Worm (Caenorhabditis elegans) whole organism, young adult: ENCODE data around the gene rnr-1.

Experiments
- B0336.3 ChIP-seq: fragments of 200-800 bp; sonication (Bioruptor generic); IDR thresholded peaks from 2 replicates; pipeline ENCODE4 v1.3.6; 2022; ENCODE audit warnings: missing genetic modification characterization, missing compliant biosample characterization
- C17E4.6 ChIP-seq: fragments of 200-800 bp; sonication (Bioruptor generic); IDR thresholded peaks from 2 replicates; pipeline ENCODE4 v1.3.6; 2022; ENCODE audit warnings: missing genetic modification reagents, missing genetic modification characterization, missing compliant biosample characterization
- F10E7.11 ChIP-seq: sonication (generic microtip); optimal IDR thresholded peaks from 2 replicates; lab custom pipeline; 2017; ENCODE audit warnings: mild to moderate bottlenecking, missing genetic modification characterization, moderate library complexity, missing compliant biosample characterization
- F23B12.7 ChIP-seq: sonication (generic microtip); optimal IDR thresholded peaks from 2 replicates; lab custom pipeline; 2017; ENCODE audit warnings: missing genetic modification characterization, mild to moderate bottlenecking, missing compliant biosample characterization, antibody characterized with exemption, moderate library complexity; ENCODE audit not compliant: insufficient read depth
- F33H1.4 ChIP-seq: fragments of 200-800 bp; sonication (Bioruptor generic); IDR thresholded peaks from 2 replicates; pipeline ENCODE4 v1.3.6; 2022; ENCODE audit warnings: missing genetic modification reagents, missing genetic modification characterization, missing compliant biosample characterization
- F49E8.2 ChIP-seq: sonication (generic microtip); optimal IDR thresholded peaks from 3 replicates; lab custom pipeline; 2017; ENCODE audit warnings: missing genetic modification characterization, mild to moderate bottlenecking, missing compliant biosample characterization, antibody characterized with exemption, moderate library complexity; ENCODE audit not compliant: insufficient read depth
- F57A8.1 ChIP-seq: fragments of 200-800 bp; sonication (Bioruptor generic); optimal IDR thresholded peaks from 2 replicates; lab custom pipeline; 2018; ENCODE audit warnings: mild to moderate bottlenecking, missing genetic modification characterization, moderate library complexity, missing compliant biosample characterization
- T07F8.4 ChIP-seq: sonication (generic microtip); optimal IDR thresholded peaks from 2 replicates; lab custom pipeline; 2016; ENCODE audit warnings: mild to moderate bottlenecking, missing genetic modification characterization, moderate library complexity, missing compliant biosample characterization
- ZK185.1 ChIP-seq: sonication (generic microtip); optimal IDR thresholded peaks from 2 replicates; lab custom pipeline; 2016; ENCODE audit warnings: mild to moderate bottlenecking, missing genetic modification characterization, missing compliant biosample characterization; ENCODE audit not compliant: poor library complexity, severe bottlenecking
- ama-1 ChIP-seq, 3 experiments: fragments of 150-350 bp in 1 of 3; sonication (generic microtip) in 2 of 3; optimal IDR thresholded peaks; 2 replicates each; lab custom pipeline; 2014 to 2018; ENCODE audit warnings: missing biosample characterization in 2 of 3, missing genetic modification characterization in 2 of 3, missing genetic modification reagents in 2 of 3
- aptf-3 ChIP-seq: fragments of 200-800 bp; sonication (Bioruptor generic); IDR thresholded peaks from 2 replicates; pipeline ENCODE4 v1.3.6; 2022; ENCODE audit warnings: missing genetic modification characterization, missing compliant biosample characterization
- atf-7 ChIP-seq: sonication (generic microtip); optimal IDR thresholded peaks from 2 replicates; lab custom pipeline; 2017; ENCODE audit warnings: mild to moderate bottlenecking, missing genetic modification characterization, missing compliant biosample characterization
- athp-1 ChIP-seq: sonication (generic microtip); optimal IDR thresholded peaks from 2 replicates; lab custom pipeline; 2017; ENCODE audit warnings: mild to moderate bottlenecking, missing genetic modification characterization, missing compliant biosample characterization
- attf-5 ChIP-seq: fragments of 200-800 bp; sonication (Bioruptor generic); optimal IDR thresholded peaks from 2 replicates; lab custom pipeline; 2018; ENCODE audit warnings: mild to moderate bottlenecking, missing genetic modification characterization, missing compliant biosample characterization
- ceh-27 ChIP-seq: fragments of 200-800 bp; sonication (Bioruptor generic); optimal IDR thresholded peaks from 2 replicates; lab custom pipeline; 2018; ENCODE audit warnings: mild to moderate bottlenecking, missing genetic modification characterization, moderate library complexity, missing compliant biosample characterization
- ets-4 ChIP-seq: fragments of 200-800 bp; sonication (Bioruptor generic); optimal IDR thresholded peaks from 2 replicates; lab custom pipeline; 2018; ENCODE audit warnings: mild to moderate bottlenecking, missing genetic modification characterization, missing compliant biosample characterization
- gei-17 ChIP-seq: fragments of 200-800 bp; sonication (Bioruptor generic); optimal IDR thresholded peaks from 2 replicates; lab custom pipeline; 2018; ENCODE audit warnings: mild to moderate bottlenecking, missing genetic modification characterization, missing compliant biosample characterization
- hmg-1.2 ChIP-seq: fragments of 200-800 bp; sonication (Bioruptor generic); IDR thresholded peaks from 2 replicates; pipeline ENCODE4 v1.3.6; 2022; ENCODE audit warnings: missing genetic modification reagents, missing genetic modification characterization, missing compliant biosample characterization
- hrde-1 ChIP-seq: sonication (generic microtip); optimal IDR thresholded peaks from 2 replicates; lab custom pipeline; 2016; ENCODE audit warnings: missing genetic modification characterization, mild to moderate bottlenecking, missing compliant biosample characterization, moderate library complexity, missing genotype, missing genetic modification reagents, borderline replicate concordance
- let-526 ChIP-seq: fragments of 200-800 bp; sonication (Bioruptor generic); IDR thresholded peaks from 2 replicates; pipeline ENCODE4 v1.3.6; 2022; ENCODE audit warnings: missing genetic modification reagents, missing genetic modification characterization, missing compliant biosample characterization
- lin-54 ChIP-seq: fragments of 200-800 bp; sonication (Bioruptor generic); optimal IDR thresholded peaks from 2 replicates; lab custom pipeline; 2018; ENCODE audit warnings: mild to moderate bottlenecking, missing genetic modification characterization, missing compliant biosample characterization
- madf-3 ChIP-seq: fragments of 200-800 bp; sonication (Bioruptor generic); IDR thresholded peaks from 2 replicates; pipeline ENCODE4 v1.3.6; 2022; ENCODE audit warnings: missing genetic modification reagents, missing genetic modification characterization, missing compliant biosample characterization
- mcd-1 ChIP-seq: fragments of 200-800 bp; sonication (Bioruptor generic); IDR thresholded peaks from 2 replicates; pipeline ENCODE4 v1.3.6; 2022; ENCODE audit warnings: missing genetic modification reagents, missing genetic modification characterization, missing compliant biosample characterization
- mes-4 ChIP-seq: sonication (generic microtip); optimal IDR thresholded peaks from 2 replicates; lab custom pipeline; 2016; ENCODE audit warnings: missing genotype, missing genetic modification characterization, missing compliant biosample characterization
- mxl-1 ChIP-seq: sonication (generic microtip); optimal IDR thresholded peaks from 2 replicates; lab custom pipeline; 2016; ENCODE audit warnings: missing genetic modification characterization, missing compliant biosample characterization
- nfya-2 ChIP-seq: fragments of 200-800 bp; sonication (Bioruptor generic); IDR thresholded peaks from 2 replicates; pipeline ENCODE4 v1.3.6; 2022; ENCODE audit warnings: missing genetic modification reagents, missing genetic modification characterization, missing compliant biosample characterization
- nhr-80 ChIP-seq: sonication (generic microtip); optimal IDR thresholded peaks from 2 replicates; lab custom pipeline; 2016; ENCODE audit warnings: missing genetic modification characterization, missing compliant biosample characterization
- pha-4 ChIP-seq: fragments of 150-350 bp; sonication (generic microtip); optimal IDR thresholded peaks from 2 replicates; lab custom pipeline; 2014; ENCODE audit warnings: missing biosample characterization, missing genetic modification reagents, missing genetic modification characterization
- rec-8 ChIP-seq, 2 experiments: sonication (generic microtip); optimal IDR thresholded peaks; 2 replicates each; lab custom pipeline; 2016; ENCODE audit warnings: mild to moderate bottlenecking in 2 of 2, missing genetic modification characterization in 2 of 2, missing genetic modification reagents in 2 of 2, missing genotype in 2 of 2, missing biosample characterization in 1 of 2, missing compliant biosample characterization in 1 of 2, moderate library complexity in 1 of 2
- sea-2 ChIP-seq: fragments of 200-800 bp; sonication (Bioruptor generic); IDR thresholded peaks from 2 replicates; pipeline ENCODE4 v1.3.6; 2022; ENCODE audit warnings: missing genetic modification characterization, missing compliant biosample characterization
- snpc-1.3 ChIP-seq: sonication (generic microtip); optimal IDR thresholded peaks from 2 replicates; lab custom pipeline; 2017; ENCODE audit warnings: missing genetic modification characterization, mild to moderate bottlenecking, missing compliant biosample characterization, antibody characterized with exemption, moderate library complexity, missing genotype, missing genetic modification reagents; ENCODE audit not compliant: insufficient read depth
- snpc-3.4 ChIP-seq: sonication (generic microtip); optimal IDR thresholded peaks from 2 replicates; lab custom pipeline; 2017; ENCODE audit warnings: missing genetic modification characterization, mild to moderate bottlenecking, missing compliant biosample characterization, antibody characterized with exemption, moderate library complexity, missing genotype, missing genetic modification reagents
- sptf-2 ChIP-seq: fragments of 200-800 bp; sonication (Bioruptor generic); optimal IDR thresholded peaks from 2 replicates; lab custom pipeline; 2018; ENCODE audit warnings: mild to moderate bottlenecking, missing genetic modification characterization, missing compliant biosample characterization
- tbp1 ChIP-seq: fragments of 200-800 bp; sonication (Bioruptor generic); optimal IDR thresholded peaks from 2 replicates; lab custom pipeline; 2018; ENCODE audit warnings: mild to moderate bottlenecking, missing genetic modification characterization, missing compliant biosample characterization
- tbx-9 ChIP-seq: sonication (generic microtip); optimal IDR thresholded peaks from 2 replicates; lab custom pipeline; 2016; ENCODE audit warnings: borderline replicate concordance, missing genetic modification characterization, inconsistent platforms, missing compliant biosample characterization
- unc-130 ChIP-seq: sonication (generic microtip); optimal IDR thresholded peaks from 2 replicates; lab custom pipeline; 2016; ENCODE audit warnings: missing genetic modification reagents, missing genetic modification characterization, missing compliant biosample characterization

Gene rnr-1

DNA sequence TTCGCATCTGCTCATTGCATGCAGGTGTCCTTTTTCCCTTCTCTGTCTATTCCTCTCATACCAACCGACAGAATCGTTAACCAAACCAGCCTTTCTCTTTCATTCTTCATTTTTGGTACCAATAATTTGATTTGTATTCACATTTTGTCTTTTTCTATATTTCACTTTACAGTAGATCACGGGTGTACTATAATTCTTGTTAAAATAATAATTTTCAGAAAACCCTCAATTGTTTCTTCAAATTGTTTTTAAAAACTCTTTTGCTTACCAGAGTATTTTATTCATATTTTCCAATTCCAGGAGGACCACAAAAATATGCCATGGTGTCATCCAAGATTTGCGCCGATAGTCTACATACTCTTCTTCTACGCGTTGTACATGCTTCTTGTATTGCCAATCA, 22.1 kb upstream of the rnr-1 start, which contains the start of gene T02C1.2:
Gene T02C1.2, plus strand, starts transcription at position 301 of the 400 bp plus-strand sequence.
- TF ChIP-seq nfya-2: no peak
- TF ChIP-seq F57A8.1 (GFP tag; lab: Kevin White, UChicago): no peak

ce11 chrIII:9247221-9247620, 18.6 kb upstream of the rnr-1 start, which contains the start of gene T02C1.1:
Gene T02C1.1 (plus strand): TSS chrIII:9247525.
- no peak for TF ChIP-seq B0336.3
- TF ChIP-seq ama-1 (optimal IDR thresholded peaks at IDR 0.05; lab: Kevin White, UChicago): no peak
- TF ChIP-seq ama-1 (GFP tag; optimal IDR thresholded peaks at IDR 0.05; lab: Kevin White, UChicago): no peak
- TF ChIP-seq, all 124 proteins: peak for 0

DNA sequence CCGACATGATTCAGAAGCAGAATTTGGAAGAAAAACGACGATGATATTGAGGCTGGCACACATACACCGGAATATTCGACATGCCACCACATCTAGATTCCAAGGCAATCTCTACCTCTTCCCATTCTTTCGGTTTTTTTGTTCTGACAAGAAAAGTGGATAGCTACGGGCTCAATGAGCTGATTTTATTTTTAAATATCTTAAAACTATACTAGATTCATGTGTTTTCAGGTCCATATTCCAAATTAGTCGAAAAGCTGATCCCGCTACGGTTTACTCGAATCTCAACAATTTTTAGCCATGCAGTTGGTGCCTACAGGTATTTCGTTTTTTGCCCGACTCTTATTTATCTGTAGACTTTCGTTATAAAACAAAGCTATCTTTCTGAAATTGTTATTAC, 14.1 kb upstream of the rnr-1 start, which contains the start of gene dat-1:
Gene dat-1, plus strand, starts transcription at position 301 of the 400 bp plus-strand sequence.
- no peak for TF ChIP-seq gei-17 (GFP tag; lab: Kevin White, UChicago)
- no peak for TF ChIP-seq snpc-1.3 (tag; lab: Kevin White, UChicago)
- no peak for TF ChIP-seq pha-4 (tag; lab: Kevin White, UChicago)
- no peak for TF ChIP-seq snpc-3.4 (tag; lab: Kevin White, UChicago)
- no peak for TF ChIP-seq atf-7 (tag; lab: Kevin White, UChicago)
- TF ChIP-seq rec-8 (tag; optimal IDR thresholded peaks at IDR 0.05; lab: Kevin White, UChicago): no peak
- TF ChIP-seq F23B12.7: no peak
- no peak for TF ChIP-seq F49E8.2 (tag; lab: Kevin White, UChicago)

DNA sequence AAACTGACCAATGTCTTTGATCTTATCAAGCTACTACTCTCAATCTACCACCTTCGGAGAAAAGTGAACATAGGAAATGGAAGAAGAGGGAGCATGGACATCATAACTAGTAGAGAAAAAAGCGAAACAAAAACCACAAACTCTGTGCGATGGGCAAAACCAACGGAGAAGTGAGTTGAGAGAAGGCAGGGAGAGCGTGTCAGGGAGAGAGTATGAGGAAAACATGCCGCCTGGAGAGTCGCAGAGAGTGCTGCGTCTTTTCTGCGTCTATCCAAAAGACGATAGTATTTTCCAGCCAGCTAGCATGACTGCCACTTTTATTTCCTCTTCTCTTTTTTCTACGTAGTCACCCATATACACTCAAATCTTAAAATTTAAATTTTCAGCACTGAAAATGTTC, 11.4 kb upstream of the rnr-1 start, which contains the start of gene saeg-2:
Gene saeg-2, plus strand, starts transcription at position 381 of the 400 bp plus-strand sequence.
- TF ChIP-seq mxl-1 (tag; lab: Kevin White, UChicago) (no peak), hmg-1.2 (GFP tag; lab: Robert Waterston, UW) (peak; percentile 68; the same call in 1 of the 2 replicates), ZK185.1 (tag; lab: Kevin White, UChicago) (no peak), sptf-2 (GFP tag; lab: Kevin White, UChicago) (no peak), athp-1 (no peak), nhr-80 (tag; lab: Kevin White, UChicago) (peak; percentile 75), mcd-1 (GFP tag; lab: Robert Waterston, UW) (0 out of 2 replicates have a peak, but pooled peaks have one; percentile 15), unc-130 (no peak), C17E4.6 (GFP tag; lab: Robert Waterston, UW) (no peak), ets-4 (GFP tag; lab: Kevin White, UChicago) (peak; percentile 22), attf-5 (peak; percentile 4), hrde-1 (tag; lab: Kevin White, UChicago) (no peak), ceh-27 (GFP tag; lab: Kevin White, UChicago) (peak; percentile 24), sea-2 (GFP tag; lab: Robert Waterston, UW) (no peak), tbx-9 (tag; lab: Kevin White, UChicago) (no peak)
- TF ChIP-seq, all 124 proteins: peak for 6

ce11 chrIII:9237626-9238025, 9.0 kb upstream of the rnr-1 start:
- TF ChIP-seq nhr-80 (tag; lab: Kevin White, UChicago): peak; percentile 54
- TF ChIP-seq let-526 (GFP tag; lab: Robert Waterston, UW): no peak

ce11 chrIII:9236228-9236627, 7.6 kb upstream of the rnr-1 start, which contains the start of gene T23G5.2:
Gene T23G5.2 (minus strand): TSS chrIII:9236328.
- TF ChIP-seq F10E7.11 (tag; lab: Kevin White, UChicago) (no peak), mes-4 (tag; lab: Kevin White, UChicago) (no peak), aptf-3 (no peak), mxl-1 (tag; lab: Kevin White, UChicago) (no peak), T07F8.4 (tag; lab: Kevin White, UChicago) (no peak), F33H1.4 (GFP tag; lab: Robert Waterston, UW) (no peak), hmg-1.2 (GFP tag; lab: Robert Waterston, UW) (no peak), snpc-3.4 (tag; lab: Kevin White, UChicago) (no peak), nhr-80 (tag; lab: Kevin White, UChicago) (no peak), lin-54 (GFP tag; lab: Kevin White, UChicago) (no peak), mcd-1 (GFP tag; lab: Robert Waterston, UW) (no peak), tbp1 (GFP tag; lab: Kevin White, UChicago) (no peak), madf-3 (no peak)
